Fruit fly (Drosophila melanogaster) whole organism, prepupa: ENCODE results near the gene Hsc20.

ENCODE experiments used
- Blimp-1 ChIP-seq: fragments of 200-800 bp; sonication (Bioruptor generic); optimal IDR thresholded peaks from 3 replicates; lab custom pipeline; 2017; ENCODE audit warnings: missing biosample characterization, missing genetic modification characterization, mild to moderate bottlenecking, moderate library complexity, missing genetic modification reagents
- CG10669 ChIP-seq: fragments of 200-800 bp; sonication (Bioruptor generic); optimal IDR thresholded peaks from 3 replicates; lab custom pipeline; 2018; ENCODE audit warnings: missing biosample characterization, mild to moderate bottlenecking, missing genetic modification characterization, moderate library complexity
- CG11294 ChIP-seq: fragments of 200-800 bp; sonication (Bioruptor generic); IDR thresholded peaks from 2 replicates; pipeline ENCODE4 v1.3.6; 2022; ENCODE audit warnings: missing biosample characterization, missing genetic modification characterization
- CG11762 ChIP-seq: fragments of 200-800 bp; sonication (Bioruptor generic); optimal IDR thresholded peaks from 3 replicates; lab custom pipeline; 2016; ENCODE audit warnings: missing biosample characterization, missing genetic modification characterization; ENCODE audit not compliant: insufficient read depth
- CG11902 ChIP-seq: fragments of 200-800 bp; sonication (Bioruptor generic); optimal IDR thresholded peaks from 3 replicates; lab custom pipeline; 2016; ENCODE audit warnings: missing biosample characterization, missing genetic modification characterization
- CG1621 ChIP-seq: fragments of 200-800 bp; sonication (Bioruptor generic); optimal IDR thresholded peaks from 3 replicates; lab custom pipeline; 2018; ENCODE audit warnings: missing biosample characterization, mild to moderate bottlenecking, missing genetic modification characterization
- CG16779 ChIP-seq: fragments of 200-800 bp; sonication (Bioruptor generic); optimal IDR thresholded peaks from 3 replicates; lab custom pipeline; 2017; ENCODE audit warnings: missing biosample characterization, mild to moderate bottlenecking, missing genetic modification characterization
- CG32006 ChIP-seq: fragments of 200-800 bp; sonication (Bioruptor generic); optimal IDR thresholded peaks from 3 replicates; lab custom pipeline; 2017; ENCODE audit warnings: missing biosample characterization, mild to moderate bottlenecking, missing genetic modification characterization
- CG34406 ChIP-seq: fragments of 200-800 bp; sonication (Bioruptor generic); optimal IDR thresholded peaks from 3 replicates; lab custom pipeline; 2016; ENCODE audit warnings: missing biosample characterization, missing genetic modification characterization
- CG4318 ChIP-seq: fragments of 200-800 bp; sonication (Bioruptor generic); optimal IDR thresholded peaks from 3 replicates; lab custom pipeline; 2017; ENCODE audit warnings: missing biosample characterization, mild to moderate bottlenecking, missing genetic modification characterization
- CG6163 ChIP-seq: fragments of 200-800 bp; sonication (Bioruptor generic); IDR thresholded peaks from 3 replicates; pipeline ENCODE4 v1.3.6; 2022; ENCODE audit warnings: missing biosample characterization, missing genetic modification characterization
- CG6276 ChIP-seq: fragments of 200-800 bp; sonication (Bioruptor generic); optimal IDR thresholded peaks from 2 replicates; lab custom pipeline; 2017; ENCODE audit warnings: missing biosample characterization, mild to moderate bottlenecking, missing genetic modification characterization
- CG6792 ChIP-seq: fragments of 200-800 bp; sonication (Bioruptor generic); optimal IDR thresholded peaks from 3 replicates; lab custom pipeline; 2016; ENCODE audit warnings: missing biosample characterization, missing genetic modification characterization
- CG6808 ChIP-seq: fragments of 200-800 bp; sonication (Bioruptor generic); optimal IDR thresholded peaks from 3 replicates; lab custom pipeline; 2017; ENCODE audit warnings: missing biosample characterization, missing genetic modification characterization, mild to moderate bottlenecking, moderate library complexity, missing genetic modification reagents
- CG6854 ChIP-seq: fragments of 200-800 bp; sonication (Bioruptor generic); optimal IDR thresholded peaks from 2 replicates; lab custom pipeline; 2017; ENCODE audit warnings: missing biosample characterization, mild to moderate bottlenecking, missing genetic modification characterization
- CG7368 ChIP-seq: fragments of 200-800 bp; sonication (Bioruptor generic); optimal IDR thresholded peaks from 3 replicates; lab custom pipeline; 2016; ENCODE audit warnings: missing biosample characterization, missing genetic modification characterization
- CG8119 ChIP-seq: fragments of 200-800 bp; sonication (Bioruptor generic); IDR thresholded peaks from 3 replicates; pipeline ENCODE4 v1.3.6; 2022; ENCODE audit warnings: missing biosample characterization, missing genetic modification characterization
- CG8319 ChIP-seq: fragments of 200-800 bp; sonication (Bioruptor generic); optimal IDR thresholded peaks from 3 replicates; lab custom pipeline; 2016; ENCODE audit warnings: missing biosample characterization, missing genetic modification characterization
- Eip78C ChIP-seq: fragments of 200-800 bp; sonication (Bioruptor generic); peaks from one replicate; lab custom pipeline; 2016; ENCODE audit warnings: missing biosample characterization, missing genetic modification characterization
- Eip93F ChIP-seq: fragments of 200-800 bp; sonication (Bioruptor generic); optimal IDR thresholded peaks from 2 replicates; lab custom pipeline; 2016; ENCODE audit warnings: missing biosample characterization, mild to moderate bottlenecking, missing genetic modification characterization
- Ets21C ChIP-seq: fragments of 200-800 bp; sonication (Bioruptor generic); optimal IDR thresholded peaks from 3 replicates; lab custom pipeline; 2016; ENCODE audit warnings: missing biosample characterization, missing genetic modification characterization
- Ets96B ChIP-seq: fragments of 200-800 bp; optimal IDR thresholded peaks from 2 replicates; lab custom pipeline; 2019; ENCODE audit warnings: missing biosample characterization, mild to moderate bottlenecking, missing genetic modification characterization, moderate library complexity
- Gug ChIP-seq: fragments of 200-800 bp; sonication (Bioruptor generic); IDR thresholded peaks from 2 replicates; pipeline ENCODE4 v1.3.6; 2022; ENCODE audit warnings: missing biosample characterization, missing genetic modification characterization
- Hr39 ChIP-seq: fragments of 200-800 bp; sonication (Bioruptor generic); optimal IDR thresholded peaks from 2 replicates; lab custom pipeline; 2016; ENCODE audit warnings: missing biosample characterization, missing genetic modification characterization
- Hr4 ChIP-seq: fragments of 200-800 bp; sonication (Bioruptor generic); optimal IDR thresholded peaks from 3 replicates; lab custom pipeline; 2016; ENCODE audit warnings: missing biosample characterization, missing genetic modification characterization
- Lpt ChIP-seq: fragments of 200-800 bp; sonication (Bioruptor generic); optimal IDR thresholded peaks from 3 replicates; lab custom pipeline; 2016; ENCODE audit warnings: missing biosample characterization, missing genetic modification characterization
- OdsH ChIP-seq: fragments of 200-800 bp; sonication (Bioruptor generic); optimal IDR thresholded peaks from 3 replicates; lab custom pipeline; 2016; ENCODE audit warnings: missing biosample characterization, missing genetic modification characterization
- Sox102F ChIP-seq: fragments of 200-800 bp; sonication (Bioruptor generic); optimal IDR thresholded peaks from 2 replicates; lab custom pipeline; 2016; ENCODE audit warnings: missing biosample characterization, mild to moderate bottlenecking, missing genetic modification characterization
- Sox14 ChIP-seq: fragments of 200-800 bp; sonication (Bioruptor generic); optimal IDR thresholded peaks from 3 replicates; lab custom pipeline; 2016; ENCODE audit warnings: missing biosample characterization, missing genetic modification characterization
- achi ChIP-seq: fragments of 200-800 bp; sonication (Bioruptor generic); optimal IDR thresholded peaks from 3 replicates; lab custom pipeline; 2016; ENCODE audit warnings: missing biosample characterization, missing genetic modification characterization
- acj6 ChIP-seq: fragments of 200-800 bp; sonication (Bioruptor generic); optimal IDR thresholded peaks from 3 replicates; lab custom pipeline; 2016; ENCODE audit warnings: missing biosample characterization, missing genetic modification characterization
- cyc ChIP-seq: fragments of 200-800 bp; sonication (Bioruptor generic); optimal IDR thresholded peaks from 3 replicates; lab custom pipeline; 2016; ENCODE audit warnings: missing biosample characterization, missing genetic modification characterization
- dsx ChIP-seq: fragments of 200-800 bp; optimal IDR thresholded peaks from 3 replicates; lab custom pipeline; 2019; ENCODE audit warnings: missing biosample characterization, mild to moderate bottlenecking, missing genetic modification characterization, moderate library complexity; ENCODE audit not compliant: poor library complexity, severe bottlenecking
- eg ChIP-seq: fragments of 200-800 bp; sonication (Bioruptor generic); IDR thresholded peaks from 3 replicates; pipeline ENCODE4 v1.3.6; 2022; ENCODE audit warnings: missing biosample characterization, missing genetic modification characterization
- fd85E ChIP-seq: fragments of 200-800 bp; sonication (Bioruptor generic); optimal IDR thresholded peaks from 3 replicates; lab custom pipeline; 2016; ENCODE audit warnings: missing biosample characterization, missing genetic modification characterization
- fkh ChIP-seq: fragments of 200-800 bp; sonication (Bioruptor generic); optimal IDR thresholded peaks from 3 replicates; lab custom pipeline; 2017; ENCODE audit warnings: missing biosample characterization, mild to moderate bottlenecking, missing genetic modification characterization, moderate library complexity
- lz ChIP-seq: fragments of 200-800 bp; sonication (Bioruptor generic); optimal IDR thresholded peaks from 3 replicates; lab custom pipeline; 2016; ENCODE audit warnings: missing biosample characterization, missing genetic modification characterization
- net ChIP-seq: fragments of 200-800 bp; sonication (Bioruptor generic); optimal IDR thresholded peaks from 3 replicates; lab custom pipeline; 2016; ENCODE audit warnings: missing biosample characterization, missing genetic modification characterization
- pdm3 ChIP-seq: fragments of 200-800 bp; sonication (Bioruptor generic); optimal IDR thresholded peaks from 3 replicates; lab custom pipeline; 2016; ENCODE audit warnings: missing biosample characterization, missing genetic modification characterization
- salr ChIP-seq, 2 experiments: fragments of 200-800 bp; sonication (Bioruptor generic); optimal IDR thresholded peaks; 3 replicates each; lab custom pipeline; 2016 to 2018; ENCODE audit warnings: missing biosample characterization in 2 of 2, missing genetic modification characterization in 2 of 2, mild to moderate bottlenecking in 1 of 2
- spab ChIP-seq: fragments of 200-800 bp; sonication (Bioruptor generic); optimal IDR thresholded peaks from 2 replicates; lab custom pipeline; 2017; ENCODE audit warnings: missing biosample characterization, mild to moderate bottlenecking, missing genetic modification characterization, missing genetic modification reagents
- ss ChIP-seq, 2 experiments: fragments of 200-800 bp; sonication (Bioruptor generic); optimal IDR thresholded peaks; 2 replicates in 1 of 2; 3 replicates in 1 of 2; lab custom pipeline; 2017 to 2018; ENCODE audit warnings: mild to moderate bottlenecking in 2 of 2, missing biosample characterization in 2 of 2, missing genetic modification characterization in 2 of 2, moderate library complexity in 1 of 2
- svp ChIP-seq: fragments of 200-800 bp; sonication (Bioruptor generic); peaks from one replicate; lab custom pipeline; 2016; ENCODE audit warnings: missing biosample characterization, missing genetic modification characterization
- topi ChIP-seq: fragments of 200-800 bp; sonication (Bioruptor generic); optimal IDR thresholded peaks from 3 replicates; lab custom pipeline; 2016; ENCODE audit warnings: missing biosample characterization, missing genetic modification characterization

The Hsc20 gene

dm6 chr3L:16215411-16215810 lies 17.5 kb upstream of the Hsc20 start:
- TF ChIP-seq dsx (GFP tag; lab: Kevin White, UChicago): peak; percentile 98
- peak; percentile 45 for TF ChIP-seq Eip78C (GFP tag; lab: Kevin White, UChicago)
- no peak for TF ChIP-seq CG16779

- TF ChIP-seq dsx (GFP tag; lab: Kevin White, UChicago) (peak; percentile 73), svp (GFP tag; lab: Kevin White, UChicago) (peak; percentile 42), ss (GFP tag; optimal IDR thresholded peaks at IDR 0.05; lab: Kevin White, UChicago) (peak in 1 of 2 experiments; percentile 5), Eip93F (GFP tag; lab: Kevin White, UChicago) (no peak)
- TF ChIP-seq, all 60 proteins: peak for 3
Measured at dm6 chr3L:16215816-16216215, 17.1 kb upstream of the Hsc20 start.

- TF ChIP-seq Gug (GFP tag; lab: Robert Waterston, UW): no peak
- peak; percentile 35 for TF ChIP-seq Eip78C (GFP tag; lab: Kevin White, UChicago)
Measured at dm6 chr3L:16217203-16217602, 15.7 kb upstream of the Hsc20 start, which contains the start of gene CG13073. Gene CG13073 (minus strand): TSS chr3L:16217303.

dm6 chr3L:16217935-16218334 lies 15.0 kb upstream of the Hsc20 start:
- peak; percentile 92 for TF ChIP-seq Eip78C (GFP tag; lab: Kevin White, UChicago)
- TF ChIP-seq Blimp-1 (GFP tag; lab: Kevin White, UChicago): no peak
- TF ChIP-seq Gug (GFP tag; lab: Robert Waterston, UW): peak; percentile 65
- TF ChIP-seq CG6854: no peak
- TF ChIP-seq achi: peak; percentile 75
- TF ChIP-seq pdm3 (GFP tag; lab: Kevin White, UChicago): peak; percentile 48
- TF ChIP-seq spab: no peak
- TF ChIP-seq Hr39 (GFP tag; lab: Kevin White, UChicago): peak; percentile 11
- TF ChIP-seq cyc (GFP tag; lab: Kevin White, UChicago): peak; percentile 21
- peak; percentile 11 for TF ChIP-seq lz
- peak; percentile 43 for TF ChIP-seq CG11762 (GFP tag; lab: Kevin White, UChicago)
- no peak for TF ChIP-seq CG7368 (GFP tag; lab: Kevin White, UChicago)
- TF ChIP-seq dsx (GFP tag; lab: Kevin White, UChicago): peak; percentile 31
- peak; percentile 66 for TF ChIP-seq OdsH
- TF ChIP-seq CG11902 (GFP tag; lab: Kevin White, UChicago): no peak
- peak; percentile 56 for TF ChIP-seq CG32006 (GFP tag; lab: Kevin White, UChicago)
- peak; percentile 84 for TF ChIP-seq Hr4
- peak; percentile 79 for TF ChIP-seq CG8119 (GFP tag; lab: Robert Waterston, UW)
- peak in 1 of 2 experiments; percentile 69 for TF ChIP-seq salr (GFP tag; optimal IDR thresholded peaks at IDR 0.05; lab: Kevin White, UChicago)
- TF ChIP-seq Sox102F: no peak
- TF ChIP-seq Ets96B (tag; lab: Kevin White, UChicago): peak; percentile 40
- TF ChIP-seq CG10669 (GFP tag; lab: Kevin White, UChicago): peak; percentile 38
- TF ChIP-seq CG6808 (GFP tag; lab: Kevin White, UChicago): peak; percentile 37
- TF ChIP-seq CG11294 (GFP tag; lab: Robert Waterston, UW): 0 out of 2 replicates have a peak, but pooled peaks have one; percentile 38
- TF ChIP-seq CG1621 (tag; lab: Kevin White, UChicago): peak; percentile 16
- TF ChIP-seq Lpt (GFP tag; lab: Kevin White, UChicago): peak; percentile 78
- TF ChIP-seq Ets21C (GFP tag; lab: Kevin White, UChicago): no peak
- peak; percentile 12 for TF ChIP-seq fd85E (GFP tag; lab: Kevin White, UChicago)
- peak; percentile 28 for TF ChIP-seq topi (GFP tag; lab: Kevin White, UChicago)
- no peak for TF ChIP-seq fkh
- no peak for TF ChIP-seq CG16779
- peak; percentile 43 for TF ChIP-seq CG4318
- TF ChIP-seq CG6276 (GFP tag; lab: Kevin White, UChicago): peak; percentile 20
- TF ChIP-seq Eip93F (GFP tag; lab: Kevin White, UChicago): no peak
- peak; percentile 5 for TF ChIP-seq CG34406
- TF ChIP-seq net (GFP tag; lab: Kevin White, UChicago): peak; percentile 41
- TF ChIP-seq eg (GFP tag; lab: Robert Waterston, UW): peak; percentile 83
- TF ChIP-seq CG8319 (GFP tag; lab: Kevin White, UChicago): peak; percentile 23
- peak; percentile 83 for TF ChIP-seq CG6163 (GFP tag; lab: Robert Waterston, UW)
- peak; percentile 30 for TF ChIP-seq CG6792 (GFP tag; lab: Kevin White, UChicago)
- TF ChIP-seq ss (GFP tag; optimal IDR thresholded peaks at IDR 0.05; lab: Kevin White, UChicago): no peak
- TF ChIP-seq Sox14: peak; percentile 56
- TF ChIP-seq acj6 (GFP tag; lab: Kevin White, UChicago): peak; percentile 55
